Worm (Caenorhabditis elegans): Measurements from ENCODE around the gene F42C5.9.

- peak; percentile 35; the same call in 1 of the 2 replicates for TF ChIP-seq ztf-29 (GFP tag; IDR thresholded peaks at IDR 0.05)
- 0 out of 2 replicates have a peak, but pooled peaks have one; percentile 47 for TF ChIP-seq ztf-23 (GFP tag; IDR thresholded peaks at IDR 0.05)
- no peak for TF ChIP-seq T22C8.4 (GFP tag; IDR thresholded peaks at IDR 0.05)
- peak; percentile 68 for TF ChIP-seq cog-1 (tag; optimal IDR thresholded peaks at IDR 0.05)
- no peak for TF ChIP-seq klf-2 (GFP tag; conservative IDR thresholded peaks at IDR 0.05)
- TF ChIP-seq flt-1 (GFP tag; IDR thresholded peaks at IDR 0.05), result 0 out of 2 replicates have a peak, but pooled peaks have one; percentile 29
- no peak for TF ChIP-seq med-1 (GFP tag; optimal IDR thresholded peaks at IDR 0.05; ENCODE audit: insufficient read depth)
Observed at ce11 chrIV:7319931-7320435, 3.1 kb upstream of the F42C5.9 start.

Measured in whole organism, midembryonic.